Worm (Caenorhabditis elegans) whole organism, L3 larva: ENCODE measurements around the gene Y75B8A.39.

Source experiments
- R02D3.7 ChIP-seq: fragments of 150-350 bp; optimal IDR thresholded peaks from 2 replicates; lab custom pipeline; 2014; ENCODE audit warnings: missing biosample characterization, missing genetic modification characterization
- ZK546.5 ChIP-seq: sonication (generic microtip); optimal IDR thresholded peaks from 2 replicates; lab custom pipeline; 2017; ENCODE audit warnings: missing biosample characterization, missing genetic modification characterization
- ama-1 ChIP-seq: fragments of 150-350 bp; optimal IDR thresholded peaks from 2 replicates; lab custom pipeline; 2018
- ceh-82 ChIP-seq: fragments of 150-350 bp; optimal IDR thresholded peaks from 2 replicates; lab custom pipeline; 2014; ENCODE audit warnings: missing biosample characterization, missing genetic modification characterization
- ceh-9 ChIP-seq: sonication (generic microtip); optimal IDR thresholded peaks from 2 replicates; lab custom pipeline; 2018; ENCODE audit warnings: missing biosample characterization, missing genetic modification characterization
- daf-12 ChIP-seq: fragments of 150-350 bp; optimal IDR thresholded peaks from 2 replicates; lab custom pipeline; 2014; ENCODE audit warnings: missing biosample characterization, missing genetic modification reagents, missing genetic modification characterization
- egl-27 ChIP-seq: sonication (generic microtip); optimal IDR thresholded peaks from 4 replicates; lab custom pipeline; 2017; ENCODE audit warnings: missing biosample characterization, missing genetic modification reagents, missing genetic modification characterization
- elt-2 ChIP-seq: sonication (generic microtip); optimal IDR thresholded peaks from 2 replicates; lab custom pipeline; 2016; ENCODE audit warnings: missing genetic modification reagents, mild to moderate bottlenecking, missing genetic modification characterization, missing compliant biosample characterization
- elt-3 ChIP-seq, 3 experiments: fragments of 150-350 bp in 1 of 3; sonication (generic microtip) in 2 of 3; optimal IDR thresholded peaks; 2 replicates in 2 of 3; 4 replicates in 1 of 3; lab custom pipeline; 2014 to 2017; ENCODE audit warnings: missing biosample characterization in 3 of 3, missing genetic modification characterization in 3 of 3
- eor-1 ChIP-seq, 2 experiments: fragments of 150-350 bp; optimal IDR thresholded peaks; 2 replicates each; lab custom pipeline; 2014 to 2018; ENCODE audit warnings: missing biosample characterization in 2 of 2, missing genetic modification characterization in 2 of 2
- fkh-2 ChIP-seq: fragments of 150-350 bp; optimal IDR thresholded peaks from 2 replicates; lab custom pipeline; 2014; ENCODE audit warnings: missing biosample characterization, missing genetic modification reagents, missing genetic modification characterization
- fos-1 ChIP-seq: fragments of 150-350 bp; optimal IDR thresholded peaks from 2 replicates; lab custom pipeline; 2014; ENCODE audit warnings: missing biosample characterization, missing genetic modification characterization
- hmg-11 ChIP-seq: sonication (generic microtip); optimal IDR thresholded peaks from 2 replicates; lab custom pipeline; 2016; ENCODE audit warnings: missing genetic modification characterization, missing compliant biosample characterization
- jun-1 ChIP-seq: fragments of 150-350 bp; optimal IDR thresholded peaks from 2 replicates; lab custom pipeline; 2014; ENCODE audit warnings: missing biosample characterization, missing genetic modification reagents, missing genetic modification characterization
- lin-39 ChIP-seq: fragments of 150-350 bp; optimal IDR thresholded peaks from 2 replicates; lab custom pipeline; 2018; ENCODE audit warnings: missing biosample characterization, missing genetic modification reagents, missing genetic modification characterization
- lsy-12 ChIP-seq: sonication (generic microtip); optimal IDR thresholded peaks from 2 replicates; lab custom pipeline; 2016; ENCODE audit warnings: mild to moderate bottlenecking, missing genetic modification characterization, missing compliant biosample characterization
- mdl-1 ChIP-seq: fragments of 150-350 bp; optimal IDR thresholded peaks from 2 replicates; lab custom pipeline; 2014; ENCODE audit warnings: missing biosample characterization, missing genetic modification characterization
- nfya-1 ChIP-seq: sonication (generic microtip); optimal IDR thresholded peaks from 2 replicates; lab custom pipeline; 2017; ENCODE audit warnings: missing genetic modification characterization, mild to moderate bottlenecking, missing compliant biosample characterization, antibody characterized with exemption, moderate library complexity; ENCODE audit not compliant: insufficient read depth
- nhr-25 ChIP-seq: sonication (generic microtip); optimal IDR thresholded peaks from 2 replicates; lab custom pipeline; 2017; ENCODE audit warnings: missing biosample characterization, missing genetic modification characterization
- nhr-28 ChIP-seq: fragments of 150-350 bp; optimal IDR thresholded peaks from 2 replicates; lab custom pipeline; 2014; ENCODE audit warnings: missing biosample characterization, missing genetic modification characterization
- nhr-43 ChIP-seq: sonication (generic microtip); optimal IDR thresholded peaks from 2 replicates; lab custom pipeline; 2016; ENCODE audit warnings: mild to moderate bottlenecking, missing genetic modification characterization, missing compliant biosample characterization; ENCODE audit not compliant: poor library complexity, severe bottlenecking
- nhr-67 ChIP-seq: fragments of 150-350 bp; optimal IDR thresholded peaks from 2 replicates; lab custom pipeline; 2014; ENCODE audit warnings: missing biosample characterization, missing genetic modification characterization
- nhr-76 ChIP-seq: fragments of 150-350 bp; sonication (generic microtip); optimal IDR thresholded peaks from 5 replicates; lab custom pipeline; 2014; ENCODE audit warnings: missing biosample characterization, missing genetic modification characterization
- nhr-77 ChIP-seq: fragments of 150-350 bp; optimal IDR thresholded peaks from 2 replicates; lab custom pipeline; 2014; ENCODE audit warnings: missing biosample characterization, missing genetic modification characterization
- pha-4 ChIP-seq: fragments of 150-350 bp; optimal IDR thresholded peaks from 2 replicates; lab custom pipeline; 2014; ENCODE audit warnings: missing biosample characterization, missing genetic modification reagents, missing genetic modification characterization
- sea-2 ChIP-seq: fragments of 150-350 bp; sonication (generic microtip); optimal IDR thresholded peaks from 4 replicates; lab custom pipeline; 2014; ENCODE audit warnings: missing biosample characterization, missing genetic modification reagents, missing genetic modification characterization
- snpc-4 ChIP-seq: fragments of 150-350 bp; optimal IDR thresholded peaks from 2 replicates; lab custom pipeline; 2014; ENCODE audit warnings: missing biosample characterization, missing genetic modification characterization
- tbx-2 ChIP-seq: sonication (generic microtip); optimal IDR thresholded peaks from 2 replicates; lab custom pipeline; 2016; ENCODE audit warnings: mild to moderate bottlenecking, missing genetic modification characterization, missing compliant biosample characterization
- unc-39 ChIP-seq: sonication (generic microtip); optimal IDR thresholded peaks from 4 replicates; lab custom pipeline; 2017; ENCODE audit warnings: missing biosample characterization, missing genetic modification characterization
- unc-62 ChIP-seq: fragments of 150-350 bp; sonication (generic microtip); optimal IDR thresholded peaks from 4 replicates; lab custom pipeline; 2014; ENCODE audit warnings: missing biosample characterization, missing genetic modification reagents, missing genetic modification characterization

The Y75B8A.39 gene

ce11 chrIII:12278766-12279165 lies 34.2 kb upstream of the Y75B8A.39 start:
- no peak for TF ChIP-seq snpc-4 (tag; lab: Kevin White, UChicago)
- no peak for TF ChIP-seq unc-62
- TF ChIP-seq fos-1, result no peak
- no peak for TF ChIP-seq lin-39
- TF ChIP-seq R02D3.7 (tag; lab: Kevin White, UChicago), result peak; percentile 80
- TF ChIP-seq unc-39 (tag; lab: Kevin White, UChicago), result no peak

- no peak for TF ChIP-seq unc-39 (tag; lab: Kevin White, UChicago)
- no peak for TF ChIP-seq daf-12 (tag; lab: Kevin White, UChicago)
Measured at ce11 chrIII:12284157-12284556, 28.8 kb upstream of the Y75B8A.39 start.

DNA sequence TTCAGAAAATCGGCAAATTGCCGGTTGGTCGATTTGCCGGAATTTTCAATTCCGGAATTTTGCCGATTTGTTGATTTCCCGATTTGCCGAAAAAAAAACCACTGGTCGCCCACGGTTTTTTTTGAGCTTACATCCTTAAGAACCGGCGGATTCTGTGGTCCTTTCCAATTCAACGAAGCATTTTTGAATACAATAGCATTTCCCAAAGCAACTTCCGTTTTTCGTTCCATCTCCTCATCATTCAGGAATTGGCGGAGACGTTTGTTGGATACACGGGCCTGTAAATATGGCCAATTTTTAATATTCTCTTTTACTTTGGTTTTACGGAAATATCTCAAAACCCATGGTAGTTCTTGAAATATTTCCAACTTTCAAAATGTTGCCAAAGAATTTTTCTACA lies 20.5 kb upstream of the Y75B8A.39 start:
- TF ChIP-seq nhr-76 (tag; lab: Kevin White, UChicago), result no peak
- TF ChIP-seq nhr-25 (tag; lab: Kevin White, UChicago), result no peak
- no peak for TF ChIP-seq snpc-4 (tag; lab: Kevin White, UChicago)
- TF ChIP-seq tbx-2 (tag; lab: Kevin White, UChicago), result no peak
- TF ChIP-seq fkh-2 (tag; lab: Kevin White, UChicago), result no peak
- no peak for TF ChIP-seq jun-1
- TF ChIP-seq unc-39 (tag; lab: Kevin White, UChicago), result no peak
- TF ChIP-seq ceh-9 (tag; lab: Kevin White, UChicago), result no peak
- no peak for TF ChIP-seq R02D3.7 (tag; lab: Kevin White, UChicago)
- no peak for TF ChIP-seq nhr-28 (tag; lab: Kevin White, UChicago)

- no peak for TF ChIP-seq sea-2 (GFP tag; lab: Kevin White, UChicago)
- no peak for TF ChIP-seq nhr-25 (tag; lab: Kevin White, UChicago)
- TF ChIP-seq unc-62, result no peak
- TF ChIP-seq nfya-1, result no peak
- no peak for TF ChIP-seq lsy-12 (tag; lab: Kevin White, UChicago)
- TF ChIP-seq eor-1 (tag; optimal IDR thresholded peaks at IDR 0.05; lab: Kevin White, UChicago), result no peak
- TF ChIP-seq nhr-67 (tag; lab: Kevin White, UChicago), result no peak
- no peak for TF ChIP-seq ama-1 (lab: Kevin White, UChicago)
- TF ChIP-seq ceh-82 (tag; lab: Kevin White, UChicago), result no peak
- no peak for TF ChIP-seq ZK546.5 (tag; lab: Kevin White, UChicago)
- no peak for TF ChIP-seq egl-27 (tag; lab: Kevin White, UChicago)
- TF ChIP-seq hmg-11 (tag; lab: Kevin White, UChicago), result no peak
Measured at ce11 chrIII:12297303-12297702, 15.7 kb upstream of the Y75B8A.39 start.

DNA sequence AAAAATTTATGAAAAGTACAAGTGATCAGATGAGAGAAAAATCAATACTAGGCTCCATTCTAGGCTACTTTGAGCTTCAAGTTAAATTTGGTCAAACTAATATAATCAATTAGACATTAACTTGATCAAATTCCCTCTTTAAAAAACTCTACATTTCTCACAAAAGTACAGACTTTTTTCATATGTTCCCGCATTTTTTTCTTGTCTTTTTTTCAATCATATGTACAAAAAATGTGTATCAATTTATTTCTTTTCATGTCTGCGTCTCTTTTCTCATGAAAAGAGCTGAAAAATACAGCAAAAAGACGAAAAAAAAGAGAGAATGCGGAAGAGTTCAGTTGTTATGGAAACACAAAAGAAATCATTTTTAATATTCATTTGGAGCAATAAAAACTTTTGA lies 13.7 kb upstream of the Y75B8A.39 start:
- TF ChIP-seq mdl-1 (tag; lab: Kevin White, UChicago) (no peak), sea-2 (GFP tag; lab: Kevin White, UChicago) (no peak)

- TF ChIP-seq elt-2 (tag; lab: Kevin White, UChicago), result no peak
- TF ChIP-seq pha-4 (tag; lab: Kevin White, UChicago), result no peak
- no peak for TF ChIP-seq nhr-28 (tag; lab: Kevin White, UChicago)
- TF ChIP-seq fos-1, result no peak
- TF ChIP-seq ceh-82 (tag; lab: Kevin White, UChicago), result no peak
- no peak for TF ChIP-seq nhr-76 (tag; lab: Kevin White, UChicago)
- TF ChIP-seq jun-1, result no peak
- no peak for TF ChIP-seq elt-3 (tag; optimal IDR thresholded peaks at IDR 0.05; lab: Kevin White, UChicago)
- no peak for TF ChIP-seq nhr-43 (tag; lab: Kevin White, UChicago)
- TF ChIP-seq ZK546.5 (tag; lab: Kevin White, UChicago), result no peak
- no peak for TF ChIP-seq fkh-2 (tag; lab: Kevin White, UChicago)
- TF ChIP-seq R02D3.7 (tag; lab: Kevin White, UChicago), result no peak
- TF ChIP-seq nhr-77 (tag; lab: Kevin White, UChicago), result no peak
- no peak for TF ChIP-seq unc-62
Measured at ce11 chrIII:12303084-12303483, 9.9 kb upstream of the Y75B8A.39 start, which contains the start of gene mrp-8. Gene mrp-8 (minus strand): TSS chrIII:12303184.
